Worm (Caenorhabditis elegans) whole organism, L2 larva: Measurements from ENCODE around the gene M03C11.6.

Source experiments
- F13H6.1 ChIP-seq: sonication (generic microtip); optimal IDR thresholded peaks from 2 replicates; lab custom pipeline; 2016; ENCODE audit warnings: missing genetic modification characterization, missing compliant biosample characterization
- ama-1 ChIP-seq: fragments of 150-350 bp; optimal IDR thresholded peaks from 2 replicates; lab custom pipeline; 2018; ENCODE audit warnings: inconsistent platforms
- ceh-82 ChIP-seq: fragments of 150-350 bp; optimal IDR thresholded peaks from 2 replicates; lab custom pipeline; 2014; ENCODE audit warnings: missing biosample characterization, missing genetic modification characterization
- crh-2 ChIP-seq: sonication (generic microtip); optimal IDR thresholded peaks from 2 replicates; lab custom pipeline; 2017; ENCODE audit warnings: missing biosample characterization, missing genetic modification characterization
- dmd-4 ChIP-seq: sonication (generic microtip); optimal IDR thresholded peaks from 2 replicates; lab custom pipeline; 2017; ENCODE audit warnings: missing biosample characterization, missing genetic modification characterization
- elt-1 ChIP-seq: fragments of 150-350 bp; optimal IDR thresholded peaks from 2 replicates; lab custom pipeline; 2014; ENCODE audit warnings: missing biosample characterization, missing genetic modification characterization
- fos-1 ChIP-seq: fragments of 150-350 bp; optimal IDR thresholded peaks from 2 replicates; lab custom pipeline; 2014; ENCODE audit warnings: missing biosample characterization, missing genetic modification characterization
- lin-11 ChIP-seq: fragments of 150-350 bp; sonication (generic microtip); optimal IDR thresholded peaks from 2 replicates; lab custom pipeline; 2014; ENCODE audit warnings: missing biosample characterization, missing genetic modification characterization, inconsistent platforms, mixed read lengths
- nhr-10 ChIP-seq: sonication (generic microtip); optimal IDR thresholded peaks from 2 replicates; lab custom pipeline; 2017; ENCODE audit warnings: missing biosample characterization, missing genetic modification characterization
- nhr-11 ChIP-seq: fragments of 150-350 bp; optimal IDR thresholded peaks from 2 replicates; lab custom pipeline; 2014; ENCODE audit warnings: missing biosample characterization, missing genetic modification characterization
- nhr-129 ChIP-seq: fragments of 150-350 bp; optimal IDR thresholded peaks from 2 replicates; lab custom pipeline; 2014; ENCODE audit warnings: missing biosample characterization, missing genetic modification characterization
- nhr-21 ChIP-seq: fragments of 150-350 bp; optimal IDR thresholded peaks from 2 replicates; lab custom pipeline; 2014; ENCODE audit warnings: missing biosample characterization, missing genetic modification characterization
- nhr-237 ChIP-seq: fragments of 150-350 bp; optimal IDR thresholded peaks from 2 replicates; lab custom pipeline; 2014; ENCODE audit warnings: missing biosample characterization, missing genetic modification characterization
- nhr-25 ChIP-seq: fragments of 150-350 bp; sonication (generic microtip); optimal IDR thresholded peaks from 3 replicates; lab custom pipeline; 2014; ENCODE audit warnings: missing biosample characterization, missing genetic modification characterization
- skn-1 ChIP-seq: sonication (generic microtip); optimal IDR thresholded peaks from 2 replicates; lab custom pipeline; 2017; ENCODE audit warnings: missing biosample characterization, missing genetic modification characterization
- sma-3 ChIP-seq: sonication (generic microtip); optimal IDR thresholded peaks from 2 replicates; lab custom pipeline; 2016; ENCODE audit warnings: missing genetic modification reagents, missing genetic modification characterization, missing compliant biosample characterization
- unc-39 ChIP-seq: fragments of 150-350 bp; optimal IDR thresholded peaks from 2 replicates; lab custom pipeline; 2014; ENCODE audit warnings: missing biosample characterization, missing genetic modification characterization
- ztf-1 ChIP-seq: fragments of 200-800 bp; sonication (Bioruptor generic); conservative IDR thresholded peaks from 2 replicates; pipeline ENCODE4 v1.3.6; 2022; ENCODE audit warnings: missing genetic modification characterization, missing compliant biosample characterization
- ztf-11 ChIP-seq: sonication (generic microtip); optimal IDR thresholded peaks from 2 replicates; lab custom pipeline; 2017; ENCODE audit warnings: missing biosample characterization, missing genetic modification characterization

The M03C11.6 gene

DNA sequence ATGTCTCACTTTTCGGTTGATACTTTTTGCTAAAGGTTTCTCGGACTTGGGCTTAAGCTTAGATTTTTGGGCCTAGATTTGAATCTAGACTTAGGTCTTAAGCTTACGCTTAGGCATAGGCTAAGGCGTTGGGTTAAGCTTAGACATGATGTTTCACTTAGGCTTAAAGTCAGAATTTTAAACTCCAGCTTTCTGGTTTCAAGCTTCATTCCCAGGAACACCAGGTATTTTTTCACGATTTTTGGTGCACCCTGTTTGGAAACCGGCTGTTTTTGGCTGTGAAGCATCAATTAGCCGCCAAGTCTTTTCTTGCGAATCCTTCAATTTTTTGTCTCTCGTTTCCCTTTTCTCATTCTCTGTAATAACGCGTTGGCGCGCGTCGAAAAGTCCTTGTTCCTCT lies 50.0 kb downstream of the M03C11.6 start:
- no peak for TF ChIP-seq nhr-10 (tag; lab: Kevin White, UChicago)
- TF ChIP-seq lin-11 (tag; lab: Kevin White, UChicago) = no peak
- TF ChIP-seq ztf-11 (tag; lab: Kevin White, UChicago) = no peak
- no peak for TF ChIP-seq elt-1 (tag; lab: Kevin White, UChicago)
- no peak for TF ChIP-seq ceh-82 (tag; lab: Kevin White, UChicago)
- no peak for TF ChIP-seq sma-3
- no peak for TF ChIP-seq nhr-21 (tag; lab: Kevin White, UChicago)
- no peak for TF ChIP-seq ztf-1 (GFP tag; lab: Robert Waterston, UW)
- no peak for TF ChIP-seq nhr-129 (tag; lab: Kevin White, UChicago)
- TF ChIP-seq F13H6.1 (tag; lab: Kevin White, UChicago) = no peak
- TF ChIP-seq dmd-4 (tag; lab: Kevin White, UChicago) = no peak
- no peak for TF ChIP-seq fos-1 (tag; lab: Kevin White, UChicago)
- TF ChIP-seq unc-39 (tag; lab: Kevin White, UChicago) = no peak
- no peak for TF ChIP-seq crh-2 (tag; lab: Kevin White, UChicago)
- TF ChIP-seq nhr-11 (tag; lab: Kevin White, UChicago) = no peak
- TF ChIP-seq nhr-25 = no peak
- TF ChIP-seq ama-1 (lab: Kevin White, UChicago) = no peak
- TF ChIP-seq nhr-237 = no peak
- TF ChIP-seq skn-1 (tag; lab: Kevin White, UChicago) = no peak
